Worm (Caenorhabditis elegans): ENCODE measurements around the gene B0361.3.

The B0361.3 gene

ce11 chrIII:7241065-7241464 is 40.2 kb upstream of the B0361.3 start, which contains the start of gene ztf-31:
Gene ztf-31, plus strand, starts transcription at chrIII:7241365.
- TF ChIP-seq hlh-1 (tag; optimal IDR thresholded peaks at IDR 0.05) = no peak
- no peak for TF ChIP-seq ham-2 (GFP tag; optimal IDR thresholded peaks at IDR 0.05)
- no peak for TF ChIP-seq mep-1 (tag; optimal IDR thresholded peaks at IDR 0.05)
- no peak for TF ChIP-seq ces-1 (GFP tag; optimal IDR thresholded peaks at IDR 0.05)
- no peak for TF ChIP-seq tbx-8 (GFP tag; optimal IDR thresholded peaks at IDR 0.05)
- no peak for TF ChIP-seq mls-2 (tag; optimal IDR thresholded peaks at IDR 0.05)
- no peak for TF ChIP-seq unc-120 (tag; optimal IDR thresholded peaks at IDR 0.05; ENCODE audit: poor library complexity, severe bottlenecking)
- no peak for TF ChIP-seq mab-5 (tag; optimal IDR thresholded peaks at IDR 0.05)
- TF ChIP-seq elt-3 (tag; optimal IDR thresholded peaks at IDR 0.05) = no peak
- TF ChIP-seq lin-13 (tag; optimal IDR thresholded peaks at IDR 0.05) = no peak
- TF ChIP-seq nhr-12 (tag; optimal IDR thresholded peaks at IDR 0.05) = no peak
- TF ChIP-seq flh-1 (GFP tag; optimal IDR thresholded peaks at IDR 0.05) = no peak
- no peak for TF ChIP-seq pha-4 (tag; optimal IDR thresholded peaks at IDR 0.05)
- no peak for TF ChIP-seq bed-3 (GFP tag; optimal IDR thresholded peaks at IDR 0.05)
- no peak for TF ChIP-seq unc-62 (GFP tag; optimal IDR thresholded peaks at IDR 0.05)
- TF ChIP-seq blmp-1 (tag; optimal IDR thresholded peaks at IDR 0.05) = no peak

ce11 chrIII:7242988-7243387 is 38.3 kb upstream of the B0361.3 start, which contains the start of gene osm-10:
Gene osm-10, plus strand, starts transcription at chrIII:7243280.
- TF ChIP-seq nhr-2 (tag; optimal IDR thresholded peaks at IDR 0.05) (no peak), zip-8 (tag; optimal IDR thresholded peaks at IDR 0.05) (no peak), mep-1 (tag; optimal IDR thresholded peaks at IDR 0.05) (no peak), drap-1 (GFP tag; optimal IDR thresholded peaks at IDR 0.05) (no peak), ceh-43 (GFP tag; optimal IDR thresholded peaks at IDR 0.05) (no peak), lin-13 (tag; optimal IDR thresholded peaks at IDR 0.05) (no peak), ztf-11 (tag; optimal IDR thresholded peaks at IDR 0.05) (no peak), nhr-76 (tag; optimal IDR thresholded peaks at IDR 0.05) (no peak), tbx-8 (GFP tag; optimal IDR thresholded peaks at IDR 0.05) (no peak), pha-4 (tag; optimal IDR thresholded peaks at IDR 0.05) (no peak), blmp-1 (tag; optimal IDR thresholded peaks at IDR 0.05) (no peak), lin-32 (GFP tag; optimal IDR thresholded peaks at IDR 0.05) (no peak), ces-1 (GFP tag; optimal IDR thresholded peaks at IDR 0.05) (no peak), M03D4.4 (tag; optimal IDR thresholded peaks at IDR 0.05) (no peak), unc-120 (tag; optimal IDR thresholded peaks at IDR 0.05; ENCODE audit: poor library complexity, severe bottlenecking) (no peak), nhr-28 (tag; optimal IDR thresholded peaks at IDR 0.05) (no peak), unc-62 (GFP tag; optimal IDR thresholded peaks at IDR 0.05) (no peak), ham-2 (GFP tag; optimal IDR thresholded peaks at IDR 0.05) (no peak), hlh-1 (tag; optimal IDR thresholded peaks at IDR 0.05) (no peak)

ce11 chrIII:7246389-7246788 is 34.9 kb upstream of the B0361.3 start:
- TF ChIP-seq pha-4 (tag; optimal IDR thresholded peaks at IDR 0.05) = no peak
- no peak for TF ChIP-seq ceh-39 (tag; optimal IDR thresholded peaks at IDR 0.05)
- TF ChIP-seq nhr-237 (tag; optimal IDR thresholded peaks at IDR 0.05) = no peak
- TF ChIP-seq lin-13 (tag; optimal IDR thresholded peaks at IDR 0.05) = no peak
- no peak for TF ChIP-seq blmp-1 (tag; optimal IDR thresholded peaks at IDR 0.05)

ce11 chrIII:7247740-7248139 is 33.5 kb upstream of the B0361.3 start, which contains the start of gene zmp-6:
Gene zmp-6, minus strand, starts transcription at chrIII:7247840.
- no peak for TF ChIP-seq lin-32 (GFP tag; optimal IDR thresholded peaks at IDR 0.05)

DNA sequence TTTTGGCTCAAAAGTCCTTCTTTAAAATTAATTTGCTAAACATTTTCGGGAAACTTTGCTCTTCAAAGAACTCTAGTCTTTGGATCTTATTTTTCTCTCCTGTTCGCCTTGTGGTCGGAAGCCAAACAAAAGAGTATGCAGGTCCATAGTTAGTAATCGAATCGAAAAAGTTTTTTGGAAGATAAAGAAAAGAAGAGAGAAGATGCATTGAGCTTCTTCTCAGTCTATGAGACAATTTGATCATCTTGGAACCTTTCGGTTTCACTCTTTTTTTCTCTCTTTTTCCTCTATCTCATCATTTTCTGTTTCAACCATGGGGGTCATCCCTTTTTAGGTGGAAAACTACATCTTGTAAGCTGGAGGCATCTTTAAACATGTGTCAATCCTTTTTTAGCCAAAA is 27.6 kb upstream of the B0361.3 start:
- TF ChIP-seq ces-1 (GFP tag; optimal IDR thresholded peaks at IDR 0.05) = peak; percentile 81
- no peak for TF ChIP-seq ztf-11 (tag; optimal IDR thresholded peaks at IDR 0.05)

- TF ChIP-seq hlh-1 (tag; optimal IDR thresholded peaks at IDR 0.05) = no peak
- no peak for TF ChIP-seq nhr-12 (tag; optimal IDR thresholded peaks at IDR 0.05)
- TF ChIP-seq unc-39 (tag; optimal IDR thresholded peaks at IDR 0.05) = no peak
- TF ChIP-seq nhr-76 (tag; optimal IDR thresholded peaks at IDR 0.05) = no peak
- TF ChIP-seq ceh-83 (GFP tag; optimal IDR thresholded peaks at IDR 0.05) = no peak
- TF ChIP-seq elt-3 (tag; optimal IDR thresholded peaks at IDR 0.05) = no peak
- no peak for TF ChIP-seq snpc-4 (tag; optimal IDR thresholded peaks at IDR 0.05)
- TF ChIP-seq nhr-237 (tag; optimal IDR thresholded peaks at IDR 0.05) = no peak
- no peak for TF ChIP-seq zip-8 (tag; optimal IDR thresholded peaks at IDR 0.05)
Measured at ce11 chrIII:7258931-7259330, 22.3 kb upstream of the B0361.3 start, which contains the start of gene B0361.4. Gene B0361.4, plus strand, starts transcription at chrIII:7258991.
